Worm (Caenorhabditis elegans): ENCODE data around the gene grl-23.

DNA sequence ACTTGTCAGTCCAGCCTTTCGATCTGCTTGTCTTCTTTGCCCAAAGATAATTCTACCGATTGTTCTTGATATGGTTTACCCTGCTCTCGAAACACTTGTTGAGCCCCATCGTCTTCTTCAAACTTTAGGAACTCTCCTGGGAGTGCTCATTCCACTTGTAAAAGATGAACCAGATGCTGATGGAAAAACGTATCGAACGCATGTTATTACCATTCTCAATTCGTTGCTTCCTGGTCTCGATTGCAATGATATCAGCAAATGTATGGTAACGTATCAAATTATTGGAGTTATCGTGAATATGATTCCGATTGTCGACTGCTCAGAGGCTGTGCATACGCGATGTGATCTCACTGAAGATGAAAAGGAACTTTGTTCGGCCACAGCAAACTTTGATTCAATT, 25.1 kb upstream of the grl-23 start:
- TF ChIP-seq ztf-11 (tag; optimal IDR thresholded peaks at IDR 0.05) (no peak), ama-1 (optimal IDR thresholded peaks at IDR 0.05) (no peak), F49E8.2 (tag; optimal IDR thresholded peaks at IDR 0.05; ENCODE audit: borderline replicate concordance) (no peak), nhr-25 (tag; optimal IDR thresholded peaks at IDR 0.05; ENCODE audit: borderline replicate concordance, insufficient read depth) (no peak), nhr-237 (tag; optimal IDR thresholded peaks at IDR 0.05) (no peak)
